Fruit fly (Drosophila melanogaster) whole organism, embryonic: ENCODE data around the gene CG33679.

ENCODE experiments used
- Antp ChIP-seq: fragments of 200-800 bp; sonication (Bioruptor generic); optimal IDR thresholded peaks from 3 replicates; lab custom pipeline; 2016; ENCODE audit warnings: missing biosample characterization, missing genetic modification characterization
- Awh ChIP-seq: fragments of 200-800 bp; sonication (Bioruptor generic); IDR thresholded peaks from 2 replicates; pipeline ENCODE4, ENCODE4 v1.3.6; 2022; ENCODE audit warnings: missing biosample characterization, missing genetic modification characterization
- B-H1 ChIP-seq: fragments of 200-800 bp; sonication (Bioruptor generic); IDR thresholded peaks from 3 replicates; pipeline ENCODE4 v1.3.6; 2022; ENCODE audit warnings: missing biosample characterization, missing genetic modification characterization
- BEAF-32 ChIP-seq: fragments of 200-800 bp; sonication (Bioruptor generic); optimal IDR thresholded peaks from 3 replicates; lab custom pipeline; 2017; ENCODE audit warnings: missing biosample characterization, missing genetic modification characterization, mild to moderate bottlenecking, moderate library complexity, missing genetic modification reagents
- CG10366 ChIP-seq: fragments of 200-800 bp; sonication (Bioruptor generic); IDR thresholded peaks from 2 replicates; pipeline ENCODE4 v1.3.6; 2022; ENCODE audit warnings: missing biosample characterization, missing genetic modification characterization
- CG12299 ChIP-seq: fragments of 200-800 bp; sonication (Bioruptor generic); optimal IDR thresholded peaks from 2 replicates; lab custom pipeline; 2018; ENCODE audit warnings: missing biosample characterization, mild to moderate bottlenecking, missing genetic modification characterization
- CG12942 ChIP-seq: fragments of 200-800 bp; sonication (Bioruptor generic); optimal IDR thresholded peaks from 3 replicates; lab custom pipeline; 2016; ENCODE audit warnings: missing biosample characterization, missing genetic modification characterization
- CG13123 ChIP-seq: fragments of 200-800 bp; sonication (Bioruptor generic); optimal IDR thresholded peaks from 2 replicates; lab custom pipeline; 2016; ENCODE audit warnings: missing biosample characterization, missing genetic modification characterization
- CG13424 ChIP-seq: fragments of 200-800 bp; sonication (Bioruptor generic); optimal IDR thresholded peaks from 2 replicates; lab custom pipeline; 2019; ENCODE audit warnings: missing biosample characterization, mild to moderate bottlenecking, missing genetic modification characterization, moderate library complexity
- CG15479 ChIP-seq: fragments of 200-800 bp; sonication (Bioruptor generic); optimal IDR thresholded peaks from 3 replicates; lab custom pipeline; 2019; ENCODE audit warnings: missing biosample characterization, mild to moderate bottlenecking, missing genetic modification characterization, moderate library complexity
- CG17186 ChIP-seq: fragments of 200-800 bp; sonication (Bioruptor generic); optimal IDR thresholded peaks from 3 replicates; lab custom pipeline; 2017; ENCODE audit warnings: missing biosample characterization, missing genetic modification reagents, missing genetic modification characterization
- CG17385 ChIP-seq: fragments of 200-800 bp; sonication (Bioruptor generic); optimal IDR thresholded peaks from 3 replicates; lab custom pipeline; 2018; ENCODE audit warnings: missing biosample characterization, mild to moderate bottlenecking, missing genetic modification characterization
- CG17802 ChIP-seq: fragments of 200-800 bp; sonication (Bioruptor generic); optimal IDR thresholded peaks from 2 replicates; lab custom pipeline; 2018; ENCODE audit warnings: missing biosample characterization, mild to moderate bottlenecking, missing genetic modification characterization, moderate library complexity
- CG17912 ChIP-seq: fragments of 200-800 bp; sonication (Bioruptor generic); optimal IDR thresholded peaks from 2 replicates; lab custom pipeline; 2018; ENCODE audit warnings: missing biosample characterization, mild to moderate bottlenecking, missing genetic modification characterization
- CG1832 ChIP-seq: fragments of 200-800 bp; sonication (Bioruptor generic); optimal IDR thresholded peaks from 2 replicates; lab custom pipeline; 2017; ENCODE audit warnings: missing biosample characterization, mild to moderate bottlenecking, missing genetic modification characterization, inconsistent platforms
- CG30403 ChIP-seq: fragments of 200-800 bp; sonication (Bioruptor generic); optimal IDR thresholded peaks from 3 replicates; lab custom pipeline; 2016; ENCODE audit warnings: missing biosample characterization, missing genetic modification characterization
- CG33557 ChIP-seq: fragments of 200-800 bp; sonication (Bioruptor generic); optimal IDR thresholded peaks from 2 replicates; lab custom pipeline; 2019; ENCODE audit warnings: missing biosample characterization, mild to moderate bottlenecking, missing genetic modification characterization, moderate library complexity
- CG34376 ChIP-seq: fragments of 200-800 bp; sonication (Bioruptor generic); optimal IDR thresholded peaks from 2 replicates; lab custom pipeline; 2018; ENCODE audit warnings: missing biosample characterization, mild to moderate bottlenecking, missing genetic modification characterization
- CG3995 ChIP-seq: fragments of 200-800 bp; sonication (Bioruptor generic); optimal IDR thresholded peaks from 3 replicates; lab custom pipeline; 2016; ENCODE audit warnings: missing biosample characterization, missing genetic modification characterization
- CG4617 ChIP-seq: fragments of 200-800 bp; sonication (Bioruptor generic); optimal IDR thresholded peaks from 3 replicates; lab custom pipeline; 2016; ENCODE audit warnings: missing biosample characterization, missing genetic modification characterization, borderline replicate concordance
- CG4820 ChIP-seq: fragments of 200-800 bp; sonication (Bioruptor generic); optimal IDR thresholded peaks from 3 replicates; lab custom pipeline; 2016; ENCODE audit warnings: missing biosample characterization, missing genetic modification characterization
- CG6272 ChIP-seq: fragments of 200-800 bp; sonication (Bioruptor generic); IDR thresholded peaks from 2 replicates; pipeline ENCODE4 v1.3.6; 2022; ENCODE audit warnings: missing biosample characterization, missing genetic modification characterization
- Camta ChIP-seq: fragments of 200-800 bp; sonication (Bioruptor generic); optimal IDR thresholded peaks from 2 replicates; lab custom pipeline; 2016; ENCODE audit warnings: missing biosample characterization, missing genetic modification characterization
- Chrac-16 ChIP-seq: fragments of 200-800 bp; sonication (Bioruptor generic); optimal IDR thresholded peaks from 3 replicates; lab custom pipeline; 2016; ENCODE audit warnings: missing biosample characterization, missing genetic modification characterization
- CoRest ChIP-seq: fragments of 200-800 bp; sonication (Bioruptor generic); optimal IDR thresholded peaks from 3 replicates; lab custom pipeline; 2018; ENCODE audit warnings: missing biosample characterization, mild to moderate bottlenecking, missing genetic modification characterization, moderate library complexity
- Doc3 ChIP-seq: fragments of 200-800 bp; sonication (Bioruptor generic); IDR thresholded peaks from 3 replicates; pipeline ENCODE4 v1.3.6; 2022; ENCODE audit warnings: missing biosample characterization, missing genetic modification characterization; ENCODE audit not compliant: partially characterized antibody
- Ets97D ChIP-seq: fragments of 200-800 bp; sonication (Bioruptor generic); optimal IDR thresholded peaks from 3 replicates; lab custom pipeline; 2016; ENCODE audit warnings: missing biosample characterization, missing genetic modification characterization
- Fer2 ChIP-seq: fragments of 200-800 bp; sonication (Bioruptor generic); optimal IDR thresholded peaks from 2 replicates; lab custom pipeline; 2018; ENCODE audit warnings: missing biosample characterization, mild to moderate bottlenecking, missing genetic modification characterization, moderate library complexity
- H15 ChIP-seq: fragments of 200-800 bp; sonication (Bioruptor generic); IDR thresholded peaks from 3 replicates; pipeline ENCODE4 v1.3.6; 2022; ENCODE audit warnings: missing biosample characterization, missing genetic modification characterization
- Hmr ChIP-seq: fragments of 200-800 bp; sonication (Bioruptor generic); optimal IDR thresholded peaks from 3 replicates; lab custom pipeline; 2017; ENCODE audit warnings: mild to moderate bottlenecking, missing biosample characterization, missing genetic modification reagents, missing genetic modification characterization
- Jarid2 ChIP-seq: fragments of 200-800 bp; sonication (Bioruptor generic); optimal IDR thresholded peaks from 3 replicates; lab custom pipeline; 2017; ENCODE audit warnings: mild to moderate bottlenecking, missing biosample characterization, missing genetic modification reagents, missing genetic modification characterization
- NC2β ChIP-seq: fragments of 200-800 bp; sonication (Bioruptor generic); optimal IDR thresholded peaks from 2 replicates; lab custom pipeline; 2016; ENCODE audit warnings: missing biosample characterization, missing genetic modification characterization
- Nf-YA ChIP-seq: fragments of 200-800 bp; sonication (Bioruptor generic); IDR thresholded peaks from 2 replicates; pipeline ENCODE4 v1.3.6; 2022; ENCODE audit warnings: missing biosample characterization, missing genetic modification characterization
- Rfx ChIP-seq: fragments of 200-800 bp; sonication (Bioruptor generic); IDR thresholded peaks from 2 replicates; pipeline ENCODE4 v1.3.6; 2022; ENCODE audit warnings: missing biosample characterization, missing genetic modification characterization
- Six4 ChIP-seq: fragments of 200-800 bp; sonication (Bioruptor generic); optimal IDR thresholded peaks from 2 replicates; lab custom pipeline; 2016; ENCODE audit warnings: missing biosample characterization, missing genetic modification characterization
- Sry-β ChIP-seq: fragments of 200-800 bp; sonication (Bioruptor generic); optimal IDR thresholded peaks from 2 replicates; lab custom pipeline; 2018; ENCODE audit warnings: missing biosample characterization, mild to moderate bottlenecking, missing genetic modification characterization, moderate library complexity
- Stat92E ChIP-seq, 3 experiments: fragments of >200 bp in 2 of 3; fragments of 200-800 bp in 1 of 3; sonication (Bioruptor generic) in 1 of 3; optimal IDR thresholded peaks; 2 replicates each; lab custom pipeline; 2017 to 2019; ENCODE audit warnings: missing biosample characterization in 3 of 3, missing genetic modification characterization in 3 of 3, mild to moderate bottlenecking in 1 of 3, moderate library complexity in 1 of 3
- Usf ChIP-seq: fragments of 200-800 bp; sonication (Bioruptor generic); optimal IDR thresholded peaks from 2 replicates; lab custom pipeline; 2017; ENCODE audit warnings: missing genotype, missing biosample characterization, missing genetic modification characterization
- btn ChIP-seq: fragments of 200-800 bp; sonication (Bioruptor generic); optimal IDR thresholded peaks from 2 replicates; lab custom pipeline; 2016; ENCODE audit warnings: missing biosample characterization, missing genetic modification characterization
- ci ChIP-seq: fragments of 200-800 bp; sonication (Bioruptor generic); IDR thresholded peaks from 3 replicates; pipeline ENCODE4 v1.3.6; 2022; ENCODE audit warnings: missing biosample characterization, missing genetic modification characterization
- croc ChIP-seq: fragments of 200-800 bp; sonication (Bioruptor generic); conservative IDR thresholded peaks from 3 replicates; pipeline ENCODE4 v1.3.6; 2022; ENCODE audit warnings: missing biosample characterization, missing genetic modification characterization
- fru ChIP-seq: fragments of >200 bp; optimal IDR thresholded peaks from 2 replicates; lab custom pipeline; 2017
- gcm ChIP-seq: fragments of 200-800 bp; sonication (Bioruptor generic); optimal IDR thresholded peaks from 2 replicates; lab custom pipeline; 2019; ENCODE audit warnings: missing biosample characterization, mild to moderate bottlenecking, missing genetic modification characterization, moderate library complexity
- ham ChIP-seq: fragments of 200-800 bp; sonication (Bioruptor generic); IDR thresholded peaks from 2 replicates; pipeline ENCODE4 v1.3.6; 2022; ENCODE audit warnings: missing biosample characterization, missing genetic modification characterization
- hb ChIP-seq: fragments of 200-800 bp; sonication (Bioruptor generic); IDR thresholded peaks from 3 replicates; pipeline ENCODE4 v1.3.6; 2022; ENCODE audit warnings: missing biosample characterization, missing genetic modification characterization; ENCODE audit not compliant: partially characterized antibody
- jumu ChIP-seq: fragments of 200-800 bp; sonication (Bioruptor generic); optimal IDR thresholded peaks from 3 replicates; lab custom pipeline; 2016; ENCODE audit warnings: missing biosample characterization, missing genetic modification characterization
- kah ChIP-seq: fragments of 200-800 bp; sonication (Bioruptor generic); optimal IDR thresholded peaks from 2 replicates; lab custom pipeline; 2018; ENCODE audit warnings: missing biosample characterization, mild to moderate bottlenecking, missing genetic modification characterization
- lola ChIP-seq, 3 experiments: fragments of >200 bp in 2 of 3; fragments of 200-800 bp in 1 of 3; sonication (Bioruptor generic) in 1 of 3; optimal IDR thresholded peaks; 2 replicates each; lab custom pipeline; 2017 to 2019; ENCODE audit warnings: missing biosample characterization in 3 of 3, missing genetic modification characterization in 3 of 3, mild to moderate bottlenecking in 1 of 3, moderate library complexity in 1 of 3
- org-1 ChIP-seq: fragments of 200-800 bp; sonication (Bioruptor generic); optimal IDR thresholded peaks from 2 replicates; lab custom pipeline; 2017; ENCODE audit warnings: missing biosample characterization, missing genetic modification characterization
- sens-2 ChIP-seq: fragments of 200-800 bp; sonication (Bioruptor generic); IDR thresholded peaks from 2 replicates; pipeline ENCODE4 v1.3.6; 2022; ENCODE audit warnings: missing biosample characterization, missing genetic modification characterization
- slbo ChIP-seq: fragments of 200-800 bp; sonication (Bioruptor generic); IDR thresholded peaks from 2 replicates; pipeline ENCODE4 v1.3.6; 2022; ENCODE audit warnings: missing biosample characterization, missing genetic modification characterization

CG33679 gene

dm6 chr2L:15060580-15061005 lies 2.5 kb downstream of the CG33679 start, which contains the start of gene TfIIS (continued):
- TF ChIP-seq BEAF-32 (GFP tag; lab: Kevin White, UChicago) (peak; percentile 69), Nf-YA (GFP tag; lab: Robert Waterston, UW) (no peak), Fer2 (tag; lab: Kevin White, UChicago) (no peak), CG34376 (GFP tag; lab: Kevin White, UChicago) (no peak), Jarid2 (GFP tag; lab: Kevin White, UChicago) (no peak), CG15479 (GFP tag; lab: Kevin White, UChicago) (no peak), B-H1 (no peak), Camta (GFP tag; lab: Kevin White, UChicago) (no peak), ci (GFP tag; lab: Robert Waterston, UW) (peak; percentile 57; the same call in 1 of the 3 replicates), CG17385 (no peak), lola (GFP tag; optimal IDR thresholded peaks at IDR 0.05; lab: Kevin White, UChicago) (no peak), CG17186 (peak; percentile 40), CG10366 (no peak), CG4820 (no peak), jumu (GFP tag; lab: Kevin White, UChicago) (peak; percentile 42), CG13123 (GFP tag; lab: Kevin White, UChicago) (no peak), H15 (no peak), CG12299 (tag; lab: Kevin White, UChicago) (no peak), Stat92E (GFP tag; optimal IDR thresholded peaks at IDR 0.05; lab: Kevin White, UChicago) (peak in 1 of 3 experiments; percentile 52), hb (GFP tag; lab: Robert Waterston, UW) (no peak), Hmr (GFP tag; lab: Kevin White, UChicago) (peak; percentile 74), sens-2 (GFP tag; lab: Robert Waterston, UW) (no peak), Rfx (GFP tag; lab: Robert Waterston, UW) (peak; percentile 54), Chrac-16 (GFP tag; lab: Kevin White, UChicago) (no peak), CG30403 (GFP tag; lab: Kevin White, UChicago) (no peak), slbo (peak; percentile 29; the same call in 1 of the 2 replicates), CG13424 (tag; lab: Kevin White, UChicago) (no peak), kah (no peak), Awh (no peak), CG17802 (tag; lab: Kevin White, UChicago) (peak; percentile 56), gcm (no peak), NC2β (GFP tag; lab: Kevin White, UChicago) (peak; percentile 47), Sry-β (GFP tag; lab: Kevin White, UChicago) (no peak), CG3995 (GFP tag; lab: Kevin White, UChicago) (no peak), CG17912 (peak; percentile 11), croc (no peak), Antp (no peak), CoRest (tag; lab: Kevin White, UChicago) (peak; percentile 55), CG6272 (GFP tag; lab: Robert Waterston, UW) (no peak), org-1 (GFP tag; lab: Kevin White, UChicago) (no peak), fru (no peak), ham (no peak), btn (no peak), CG12942 (GFP tag; lab: Kevin White, UChicago) (no peak), CG4617 (GFP tag; lab: Kevin White, UChicago) (peak; percentile 70), Six4 (GFP tag; lab: Kevin White, UChicago) (no peak), CG1832 (no peak), Ets97D (GFP tag; lab: Kevin White, UChicago) (peak; percentile 90), CG33557 (GFP tag; lab: Kevin White, UChicago) (no peak), Usf (GFP tag; lab: Kevin White, UChicago) (no peak), Doc3 (GFP tag; lab: Robert Waterston, UW) (no peak)
